Fruit fly (Drosophila melanogaster) ovary, adult (tissue): ENCODE data around the gene CG9672.
A peak's percentile ranks its signal among the peaks of the same experiment; 100 is the strongest.

ENCODE experiments used
- CG17801 ChIP-seq: fragments of 200-800 bp; optimal IDR thresholded peaks from 2 replicates; lab custom pipeline; 2019; ENCODE audit warnings: missing biosample characterization, mild to moderate bottlenecking, missing genetic modification characterization, moderate library complexity; ENCODE audit not compliant: partially characterized antibody

Gene CG9672

DNA sequence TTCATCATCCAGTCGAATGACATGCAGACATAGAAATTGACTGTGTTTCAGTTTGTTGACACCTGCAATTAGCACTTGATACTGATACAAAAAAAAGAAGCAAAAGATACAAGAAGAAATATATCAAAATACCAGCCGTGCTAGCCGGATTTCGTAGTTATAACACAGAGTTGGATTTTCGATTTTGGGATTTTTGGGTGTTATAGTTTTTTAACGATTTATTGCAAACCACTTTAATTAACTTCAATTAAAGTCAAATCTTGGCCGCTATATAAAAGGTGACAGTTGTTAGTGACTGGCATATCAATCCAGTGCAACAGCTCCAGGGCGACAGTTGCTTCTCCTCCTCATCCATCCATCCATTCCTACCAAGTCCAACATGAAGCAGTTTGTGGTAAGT is 24.1 kb upstream of the CG9672 start, which contains the start of gene TwdlX:
TSS of gene TwdlX (plus strand) at position 301 of the 400 bp plus-strand sequence.
- no peak for TF ChIP-seq CG17801 (GFP tag; lab: Kevin White, UChicago)

DNA sequence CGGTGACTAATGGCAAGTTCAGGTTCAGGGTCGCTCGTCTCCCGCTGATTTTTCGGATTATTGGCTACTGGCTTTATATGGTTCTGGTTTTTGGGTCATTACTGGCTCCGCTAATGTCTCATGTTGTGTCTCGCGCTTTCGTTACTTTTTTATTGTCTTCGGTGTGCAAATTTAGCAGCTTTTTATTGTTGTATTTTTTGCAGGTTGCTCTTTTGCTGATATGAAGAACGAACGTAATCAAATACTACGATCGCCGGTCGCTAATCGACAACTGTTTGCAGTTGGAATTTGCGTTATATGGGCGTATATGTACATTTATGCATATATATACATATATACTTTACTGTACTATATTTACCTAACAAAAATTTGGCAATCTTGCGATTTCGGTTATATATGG is 17.9 kb upstream of the CG9672 start:
- peak; percentile 20 for TF ChIP-seq CG17801 (GFP tag; lab: Kevin White, UChicago)

DNA sequence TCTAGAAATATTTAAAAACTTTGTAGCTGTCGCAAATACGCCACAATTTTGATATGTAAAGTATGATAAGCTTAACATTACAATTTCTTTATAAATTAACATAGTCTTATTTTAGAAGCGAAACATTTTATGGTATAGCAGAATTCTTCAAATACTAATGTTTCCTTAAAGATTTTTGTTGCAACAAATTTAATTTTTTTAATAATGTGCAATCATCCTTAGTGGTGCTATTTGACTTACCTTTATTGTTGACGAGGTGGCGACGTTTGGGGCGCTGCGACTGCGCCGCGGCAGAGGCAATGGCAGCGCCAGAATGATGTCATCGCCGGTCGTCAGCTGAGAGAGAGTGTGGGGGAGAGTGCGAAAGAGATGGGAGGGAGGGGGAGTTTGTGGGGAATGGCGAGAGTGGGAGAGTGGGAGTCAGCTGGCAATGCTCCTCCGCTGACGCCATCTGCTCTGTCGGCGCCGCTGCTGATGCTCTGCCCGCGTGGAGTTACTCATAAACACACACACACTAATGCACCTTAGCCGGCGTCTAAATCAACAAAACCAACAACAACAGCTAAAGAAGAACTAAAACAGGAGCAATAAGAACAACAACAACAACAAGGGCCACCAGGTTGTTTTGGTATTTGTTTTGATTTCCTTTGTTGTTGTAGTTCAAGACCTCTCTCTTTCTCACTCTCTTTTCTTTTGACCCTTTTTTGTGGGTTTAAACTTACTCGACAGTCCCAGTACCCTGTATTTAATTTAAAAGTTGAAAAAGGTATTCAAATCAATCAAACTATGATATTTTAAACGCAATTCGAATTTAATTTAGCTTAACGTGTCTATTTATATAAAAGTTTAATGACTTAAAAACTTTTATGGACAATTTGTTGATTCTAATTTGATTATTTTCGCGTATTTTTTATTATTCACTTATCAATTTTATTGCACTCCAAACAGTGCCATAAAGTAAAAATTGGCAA is 16.8 kb upstream of the CG9672 start:
- TF ChIP-seq CG17801 (GFP tag; lab: Kevin White, UChicago), result peak; percentile 38

DNA sequence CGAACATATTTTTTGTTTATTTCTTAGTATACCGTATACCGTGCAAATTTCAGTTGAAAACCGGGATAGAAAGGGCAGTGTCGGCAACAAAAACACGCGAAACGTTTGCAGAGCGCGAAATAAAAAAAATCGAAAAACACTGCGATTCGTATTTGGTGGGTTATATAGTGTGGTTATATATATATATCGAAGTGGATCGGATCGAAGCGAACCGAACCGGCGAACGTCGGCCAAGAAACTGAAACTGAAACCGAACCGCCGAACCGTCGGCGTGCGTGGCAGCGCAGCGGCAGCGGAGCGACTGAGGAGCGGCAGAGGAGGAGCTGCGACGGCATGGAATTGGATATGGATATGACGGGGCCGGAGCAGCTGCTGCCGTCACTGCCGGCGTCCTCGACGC is 14.5 kb upstream of the CG9672 start, which contains the start of the genes CG32572 and CG34325:
TSS of gene CG32572 (plus strand) at position 16 of the 400 bp plus-strand sequence.
TSS of gene CG34325 (minus strand) at position 244 of the 400 bp plus-strand sequence.
- TF ChIP-seq CG17801 (GFP tag; lab: Kevin White, UChicago), result peak; percentile 9

DNA sequence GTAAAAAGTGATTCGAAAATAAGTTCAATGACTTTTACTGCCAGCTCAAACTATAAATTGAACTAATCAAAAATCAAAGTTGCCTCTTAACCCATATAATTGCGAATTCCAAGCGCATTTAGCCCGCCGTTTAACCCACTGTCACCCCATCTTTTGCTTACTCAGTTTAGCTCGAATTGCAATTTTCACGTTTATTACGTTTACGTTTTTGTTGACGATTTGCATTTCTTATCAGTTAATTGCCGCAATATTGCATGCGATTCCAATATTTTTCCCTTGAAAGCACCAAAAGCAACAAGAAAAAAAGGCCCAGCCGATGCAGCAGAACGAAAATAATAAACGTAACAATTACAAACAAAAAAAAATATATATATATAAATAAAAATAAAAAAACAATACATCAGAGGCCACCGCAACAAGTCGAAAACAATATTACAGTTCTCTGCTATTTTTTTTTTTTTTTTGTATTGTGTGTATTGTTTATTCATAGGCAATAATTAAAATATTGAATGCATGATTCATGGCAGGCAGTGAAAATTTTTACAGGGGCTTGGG is 11.6 kb upstream of the CG9672 start:
- peak; percentile 70 for TF ChIP-seq CG17801 (GFP tag; lab: Kevin White, UChicago)

- no peak for TF ChIP-seq CG17801 (GFP tag; lab: Kevin White, UChicago)
These were observed 10.0 kb upstream of the CG9672 start for dm6 chrX:16716649-16717048.

DNA sequence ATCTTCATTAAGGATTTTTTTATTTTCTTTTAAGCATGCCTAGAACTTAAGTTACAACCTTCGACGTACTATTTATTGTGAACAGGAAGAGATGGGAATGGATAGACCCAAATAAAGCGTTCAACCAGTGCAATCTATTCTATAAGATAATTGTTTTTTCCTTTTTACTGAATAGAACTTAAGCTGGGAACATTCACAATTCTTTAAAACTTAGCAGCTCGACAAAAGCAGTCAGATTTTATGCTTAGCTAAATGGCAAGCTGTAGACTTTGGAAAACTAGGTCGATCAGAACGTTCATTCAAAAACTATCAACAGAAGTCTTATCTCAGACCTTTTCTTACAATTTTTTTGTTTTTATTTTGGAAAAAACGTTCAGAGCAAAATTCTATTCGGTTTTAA is 4.3 kb upstream of the CG9672 start, which contains the start of gene CG13008:
TSS of gene CG13008 (plus strand) at position 301 of the 400 bp plus-strand sequence.
- TF ChIP-seq CG17801 (GFP tag; lab: Kevin White, UChicago), result no peak

dm6 chrX:16703747-16704146 is 2.9 kb downstream of the CG9672 start, which contains the start of the genes CG9673 and CG4653:
CG9673 (minus strand) TSS chrX:16703884.
CG4653 (plus strand) TSS chrX:16704081.
- no peak for TF ChIP-seq CG17801 (GFP tag; lab: Kevin White, UChicago)

DNA sequence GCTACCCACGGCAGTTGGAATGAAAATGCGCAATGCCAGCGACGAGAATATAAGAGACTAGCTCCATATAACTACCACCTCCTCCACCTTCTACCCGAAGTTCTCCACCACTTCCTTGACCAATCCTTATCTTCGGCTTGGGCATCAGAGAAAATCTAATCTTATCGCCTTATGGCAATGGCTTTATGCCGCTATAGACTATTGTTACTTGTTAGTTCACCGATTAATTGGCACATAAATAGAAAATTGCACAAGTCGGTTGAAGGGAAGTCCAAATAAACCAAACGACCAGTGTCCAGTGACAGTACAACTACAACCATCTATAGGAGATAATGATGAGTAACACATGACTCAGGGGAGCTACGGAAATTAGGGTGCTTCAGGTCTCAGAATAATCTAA is 4.7 kb downstream of the CG9672 start, which contains the start of gene sphe:
TSS of gene sphe (minus strand) at position 32 of the 400 bp plus-strand sequence.
- TF ChIP-seq CG17801 (GFP tag; lab: Kevin White, UChicago), result no peak

DNA sequence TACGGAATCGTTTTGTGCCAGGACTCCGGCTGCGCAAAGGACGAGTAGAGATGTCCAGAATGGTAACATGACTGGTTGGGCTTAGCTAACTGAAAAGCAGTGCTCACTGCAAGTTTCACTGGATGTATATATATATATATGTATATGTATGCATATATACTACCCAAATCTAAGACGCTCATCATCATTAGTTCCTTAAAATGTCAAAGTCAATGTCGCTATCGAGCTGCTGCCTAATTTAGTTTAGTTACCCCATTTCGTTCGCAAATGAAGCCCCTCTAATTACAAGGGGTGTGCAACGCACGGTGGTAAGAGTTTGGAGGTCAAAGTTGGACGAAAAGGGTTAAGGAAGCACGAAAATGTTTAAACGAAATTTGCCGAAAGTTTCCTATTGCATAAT is 6.6 kb downstream of the CG9672 start, which contains the start of gene CG9676:
TSS of gene CG9676 (minus strand) at position 101 of the 400 bp plus-strand sequence.
- TF ChIP-seq CG17801 (GFP tag; lab: Kevin White, UChicago), result no peak

- TF ChIP-seq CG17801 (GFP tag; lab: Kevin White, UChicago), result no peak
These were observed 8.6 kb downstream of the CG9672 start for dm6 chrX:16697882-16698571.

DNA sequence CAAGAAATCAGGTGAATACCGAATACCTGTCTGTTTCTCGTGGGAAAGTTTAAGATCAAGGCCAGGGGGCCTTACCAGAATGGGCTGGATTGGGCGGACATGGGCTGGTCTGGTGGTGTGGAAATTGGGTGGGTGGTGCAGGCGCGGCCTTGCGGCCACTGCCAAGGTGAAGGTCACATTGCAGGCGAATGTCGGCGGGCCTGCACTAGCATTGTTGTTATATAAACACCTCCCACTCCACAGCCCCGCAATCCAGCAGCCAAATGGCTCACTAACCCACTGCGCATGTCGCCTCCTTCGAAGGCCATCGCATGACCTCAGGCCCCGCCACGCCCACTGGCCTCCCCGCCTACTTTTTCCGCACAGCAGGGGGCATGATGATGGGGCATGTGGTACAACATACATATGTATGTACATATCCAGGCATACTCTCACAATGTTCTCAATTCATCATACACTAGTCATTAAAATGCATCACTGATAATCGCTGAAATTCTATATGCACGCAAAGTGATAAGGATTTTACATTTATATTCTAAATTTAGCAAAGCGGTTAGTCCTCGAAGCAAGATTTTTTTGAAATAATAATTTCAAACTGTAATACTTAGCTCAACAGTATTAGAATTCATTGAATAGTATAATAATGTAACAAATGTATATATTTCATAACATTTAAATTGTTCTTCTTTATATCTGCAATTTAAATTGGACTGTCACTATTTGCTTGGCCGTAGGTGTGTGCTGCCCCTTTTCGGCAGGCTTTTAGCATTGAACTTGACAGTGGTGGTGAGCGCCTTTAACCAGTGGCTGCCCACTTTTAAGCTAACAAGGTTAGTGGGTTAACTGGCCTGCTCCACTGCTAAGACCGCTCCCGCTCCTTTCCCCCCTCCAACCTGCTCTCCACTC is 9.8 kb downstream of the CG9672 start:
- TF ChIP-seq CG17801 (GFP tag; lab: Kevin White, UChicago), result no peak

dm6 chrX:16695658-16696181 is 11.0 kb downstream of the CG9672 start, which contains the start of gene CG4678:
CG4678 (plus strand) TSS chrX:16696131.
- no peak for TF ChIP-seq CG17801 (GFP tag; lab: Kevin White, UChicago)
